Fruit fly (Drosophila melanogaster) ovary, adult (tissue): ENCODE data around the gene Psf3.

ENCODE experiments used
- CG17801 ChIP-seq: fragments of 200-800 bp; optimal IDR thresholded peaks from 2 replicates; lab custom pipeline; 2019; ENCODE audit warnings: missing biosample characterization, mild to moderate bottlenecking, missing genetic modification characterization, moderate library complexity; ENCODE audit not compliant: partially characterized antibody

The Psf3 gene

dm6 chrX:10367801-10368203 is 17.9 kb downstream of the Psf3 start, which contains the start of gene CG17841:
CG17841 (plus strand) TSS chrX:10368052.
- peak; percentile 13 for TF ChIP-seq CG17801 (GFP tag; lab: Kevin White, UChicago)

DNA sequence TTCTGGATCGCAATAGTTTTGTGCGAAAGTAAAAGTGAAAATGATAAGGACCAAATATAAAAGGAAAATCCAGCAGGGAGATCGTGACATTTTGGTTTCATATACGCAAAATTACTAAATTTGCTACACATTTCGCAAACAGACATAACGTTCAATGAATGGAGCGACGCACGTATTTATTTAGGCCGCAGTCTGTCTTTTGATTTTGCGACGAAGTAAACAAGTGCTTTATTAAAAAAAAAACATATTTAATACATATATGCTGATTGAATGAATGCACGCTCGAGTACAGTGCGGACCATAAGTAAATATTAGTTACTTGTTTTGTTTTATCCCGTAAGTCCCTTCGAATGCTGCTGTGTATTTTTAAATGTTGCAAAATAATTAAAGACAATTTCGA is 18.3 kb downstream of the Psf3 start, which contains the start of gene CG32679:
CG32679 (minus strand) TSS at position 101 of the 400 bp plus-strand sequence.
- TF ChIP-seq CG17801 (GFP tag; lab: Kevin White, UChicago), result no peak

DNA sequence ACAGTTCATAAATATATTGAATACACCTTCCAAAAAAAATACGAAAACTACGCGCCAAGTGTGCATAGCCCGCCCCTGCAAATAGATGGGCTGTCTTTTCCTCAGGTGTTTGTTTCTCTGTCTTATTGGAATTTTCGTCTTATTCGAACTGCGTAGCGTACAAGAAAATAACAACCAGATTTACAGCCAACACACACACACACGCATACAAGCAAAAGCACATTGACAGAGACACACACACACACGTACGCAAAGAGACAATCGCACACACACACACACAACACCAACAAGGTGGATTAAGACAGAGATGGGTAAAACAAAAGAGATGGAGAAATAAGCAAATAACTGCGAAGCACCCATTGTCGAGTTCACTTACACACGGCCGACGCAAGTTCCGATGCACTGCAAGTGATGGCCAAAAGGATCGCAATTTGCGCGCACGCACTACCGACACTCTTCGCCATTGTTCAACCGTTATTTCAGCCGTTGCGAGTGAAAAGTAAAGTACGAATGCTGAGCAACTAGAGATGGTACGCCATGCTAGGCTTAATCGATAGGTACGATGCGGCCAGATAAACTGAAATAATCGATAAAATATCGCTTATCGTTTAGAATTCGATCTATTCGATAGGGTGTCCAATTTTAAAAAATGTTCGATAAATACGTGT is 19.8 kb downstream of the Psf3 start:
- TF ChIP-seq CG17801 (GFP tag; lab: Kevin White, UChicago), result peak; percentile 76

DNA sequence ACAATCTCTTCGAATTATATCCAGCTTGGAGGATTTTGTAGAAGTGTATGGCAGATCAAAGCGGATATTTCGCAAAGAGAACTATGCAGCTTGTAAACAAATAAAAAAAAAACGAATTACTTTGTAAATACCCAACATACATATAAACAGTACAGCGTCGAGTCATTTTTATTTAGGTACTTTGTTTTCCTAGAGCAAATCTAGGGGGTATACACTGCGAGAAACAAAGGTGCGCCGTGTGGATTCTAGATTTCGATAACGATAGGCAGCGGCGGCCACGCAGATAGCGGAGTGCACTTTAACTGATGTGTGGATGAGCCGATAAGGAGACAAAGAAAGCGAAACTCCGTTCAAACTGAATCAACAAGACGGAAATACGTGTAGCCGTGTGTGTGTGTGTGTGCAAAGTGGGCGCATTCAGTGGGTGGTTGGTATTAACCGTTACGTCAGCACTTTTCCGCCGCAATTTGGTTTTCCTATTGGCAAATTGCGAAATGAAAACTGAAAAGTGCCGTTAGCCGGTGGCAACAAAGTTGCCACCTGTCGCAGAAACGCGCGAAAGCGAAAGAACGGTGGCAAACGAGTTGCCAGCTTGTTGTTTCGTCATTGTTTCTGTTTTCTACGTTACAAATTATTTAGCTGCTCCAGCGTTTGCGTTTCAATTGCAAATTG is 21.0 kb downstream of the Psf3 start:
- TF ChIP-seq CG17801 (GFP tag; lab: Kevin White, UChicago), result no peak

- peak; percentile 61 for TF ChIP-seq CG17801 (GFP tag; lab: Kevin White, UChicago)
These were observed 22.9 kb downstream of the Psf3 start for dm6 chrX:10362557-10363366.

DNA sequence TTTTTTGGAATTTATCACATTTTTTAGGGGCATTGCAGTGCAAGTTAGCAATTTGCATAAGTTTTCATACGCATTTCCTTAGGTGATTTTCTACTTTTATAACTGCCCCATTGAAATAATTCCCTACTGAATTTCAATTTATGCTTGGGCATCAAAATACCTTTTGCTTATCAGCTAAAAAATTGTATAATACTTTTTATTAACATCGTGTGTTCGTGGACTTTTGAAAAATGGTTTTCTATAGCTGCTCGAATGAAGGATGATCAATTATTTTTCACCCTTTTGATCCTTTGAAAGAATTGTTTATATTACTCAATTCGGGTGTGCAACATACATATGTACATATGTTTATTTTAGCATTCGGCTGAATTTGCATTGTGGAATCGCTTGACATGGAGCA is 23.5 kb downstream of the Psf3 start:
- no peak for TF ChIP-seq CG17801 (GFP tag; lab: Kevin White, UChicago)

DNA sequence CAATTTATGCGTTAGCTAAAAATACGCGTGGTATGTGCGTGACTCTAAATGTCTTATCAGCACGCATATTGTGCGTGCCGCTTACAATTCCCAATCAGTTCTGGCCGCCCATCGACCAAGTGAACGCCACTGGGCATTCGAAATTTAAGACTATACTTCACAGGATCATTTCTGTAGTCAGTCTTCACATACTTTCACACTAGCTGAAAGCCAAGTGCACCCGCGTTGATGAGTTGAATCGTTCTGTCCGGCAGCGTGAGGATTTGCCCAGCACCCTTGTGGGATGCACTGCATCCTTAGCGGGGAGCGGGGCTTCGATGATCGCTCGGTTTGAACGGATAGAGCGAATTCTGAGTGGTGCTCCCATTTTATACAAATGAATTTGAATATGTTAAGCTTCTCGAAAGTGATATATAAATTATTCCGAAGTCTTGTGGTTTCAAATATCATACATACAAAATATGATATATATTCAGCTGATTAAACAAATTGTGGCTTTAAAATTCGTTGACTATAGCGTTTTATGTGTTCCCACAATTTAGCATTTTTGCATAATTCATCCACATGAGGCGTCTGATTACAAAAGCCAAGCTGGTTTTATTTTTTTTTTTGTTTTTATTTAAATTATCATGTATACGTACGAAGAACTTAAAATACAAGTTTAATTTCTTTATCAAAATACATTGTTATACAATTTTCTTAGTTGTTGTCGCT is 37.5 kb downstream of the Psf3 start:
- TF ChIP-seq CG17801 (GFP tag; lab: Kevin White, UChicago), result peak; percentile 16

dm6 chrX:10340492-10340891 is 45.2 kb downstream of the Psf3 start:
- TF ChIP-seq CG17801 (GFP tag; lab: Kevin White, UChicago), result no peak
